Fruit fly (Drosophila melanogaster): ENCODE data around the gene IntS10.
A peak's percentile ranks its signal among the peaks of the same experiment; 100 is the strongest.

The IntS10 gene

dm6 chr3L:3787595-3788151 is 18.8 kb upstream of the IntS10 start (continued):
- TF ChIP-seq Eip75B (GFP tag; optimal IDR thresholded peaks at IDR 0.05) (peak; percentile 22), vri (GFP tag; optimal IDR thresholded peaks at IDR 0.05) (peak; percentile 61), Eip93F (GFP tag; optimal IDR thresholded peaks at IDR 0.05) (no peak), net (GFP tag; optimal IDR thresholded peaks at IDR 0.05) (peak; percentile 73), CG1621 (tag; optimal IDR thresholded peaks at IDR 0.05) (peak; percentile 17), dsx (GFP tag; optimal IDR thresholded peaks at IDR 0.05; ENCODE audit: poor library complexity, severe bottlenecking) (peak; percentile 62), CG34406 (GFP tag; optimal IDR thresholded peaks at IDR 0.05) (peak; percentile 26), CG6808 (GFP tag; optimal IDR thresholded peaks at IDR 0.05) (peak; percentile 66)

DNA sequence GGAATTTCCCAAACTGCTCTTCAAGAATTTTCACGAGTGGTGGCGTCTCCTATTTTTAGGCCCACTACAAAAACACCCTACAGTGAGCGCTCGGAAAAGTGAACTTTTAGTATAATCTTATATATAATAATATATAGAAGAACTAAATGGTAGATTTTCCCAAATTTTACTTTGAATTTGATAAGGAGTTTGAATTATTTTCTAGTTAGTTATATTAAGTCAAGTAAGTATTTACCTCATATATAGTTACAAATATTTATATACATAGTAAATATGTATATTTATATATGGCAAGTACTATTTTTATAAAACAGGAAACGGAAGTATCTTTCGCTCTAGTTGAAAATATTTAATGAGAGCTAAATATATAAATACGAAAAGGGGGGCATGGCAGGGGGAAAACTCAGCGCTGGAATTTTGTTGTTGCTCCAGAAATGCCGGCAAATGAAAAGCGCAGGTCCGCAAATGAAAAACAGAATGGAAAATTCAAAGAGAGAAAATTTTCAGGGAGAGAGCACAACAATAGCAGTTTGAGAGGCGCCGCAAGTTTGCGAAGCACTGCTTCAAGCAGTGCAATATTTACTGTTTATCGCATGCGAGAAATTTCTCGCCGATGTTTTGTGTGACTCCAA is 17.6 kb upstream of the IntS10 start:
- TF ChIP-seq Sox14 (GFP tag; optimal IDR thresholded peaks at IDR 0.05) (no peak), CG8319 (GFP tag; optimal IDR thresholded peaks at IDR 0.05) (no peak), CG8119 (GFP tag; IDR thresholded peaks at IDR 0.05) (no peak), CG11294 (GFP tag; IDR thresholded peaks at IDR 0.05) (no peak), Lpt (GFP tag; optimal IDR thresholded peaks at IDR 0.05) (no peak), CG6792 (GFP tag; optimal IDR thresholded peaks at IDR 0.05) (no peak), Eip75B (GFP tag; optimal IDR thresholded peaks at IDR 0.05) (no peak), dsx (GFP tag; optimal IDR thresholded peaks at IDR 0.05; ENCODE audit: poor library complexity, severe bottlenecking) (no peak), Eip93F (GFP tag; optimal IDR thresholded peaks at IDR 0.05) (no peak), CG3032 (tag; optimal IDR thresholded peaks at IDR 0.05) (no peak), Hr4 (GFP tag; optimal IDR thresholded peaks at IDR 0.05) (no peak), CG6276 (GFP tag; optimal IDR thresholded peaks at IDR 0.05) (peak; percentile 8), fd59A (GFP tag; optimal IDR thresholded peaks at IDR 0.05) (no peak), fkh (GFP tag; optimal IDR thresholded peaks at IDR 0.05) (peak; percentile 36), CG3919 (GFP tag; optimal IDR thresholded peaks at IDR 0.05) (no peak), Smox (GFP tag; optimal IDR thresholded peaks at IDR 0.05) (no peak), spab (GFP tag; optimal IDR thresholded peaks at IDR 0.05) (no peak), Hr38 (GFP tag; optimal IDR thresholded peaks at IDR 0.05) (no peak), OdsH (GFP tag; optimal IDR thresholded peaks at IDR 0.05) (peak; percentile 2), Ets96B (tag; optimal IDR thresholded peaks at IDR 0.05) (no peak), Hr39 (GFP tag; optimal IDR thresholded peaks at IDR 0.05) (no peak), eg (GFP tag; IDR thresholded peaks at IDR 0.05) (peak; percentile 34; the same call in 1 of the 3 replicates), CG10669 (GFP tag; optimal IDR thresholded peaks at IDR 0.05) (no peak), vri (GFP tag; optimal IDR thresholded peaks at IDR 0.05) (no peak), Blimp-1 (GFP tag; optimal IDR thresholded peaks at IDR 0.05) (no peak), CG16779 (tag; optimal IDR thresholded peaks at IDR 0.05) (no peak), pdm3 (GFP tag; optimal IDR thresholded peaks at IDR 0.05) (no peak), esn (GFP tag; optimal IDR thresholded peaks at IDR 0.05) (no peak), Met (GFP tag; optimal IDR thresholded peaks at IDR 0.05) (no peak), dac (GFP tag; optimal IDR thresholded peaks at IDR 0.05) (no peak), Eip78C (GFP tag) (peak; percentile 62), CG31627 (GFP tag; optimal IDR thresholded peaks at IDR 0.05) (no peak)

DNA sequence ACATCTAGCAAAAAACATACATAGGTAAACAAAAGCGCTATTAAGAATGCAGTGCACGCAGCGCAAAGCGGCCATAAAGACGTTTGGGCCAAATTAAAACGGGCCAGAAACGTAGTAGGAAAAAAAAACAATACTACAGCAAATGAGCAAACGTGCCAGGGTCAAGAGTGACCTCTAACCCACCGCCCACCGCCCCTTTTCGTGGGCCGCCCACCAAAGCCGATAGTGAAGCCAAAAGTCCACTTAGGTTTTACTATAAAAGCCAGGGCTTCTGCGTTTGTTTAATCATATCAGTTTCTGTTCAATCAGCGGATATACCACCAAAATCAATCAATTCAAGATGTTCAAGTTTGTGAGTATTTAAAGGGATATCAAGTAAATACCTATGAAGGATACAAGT is 16.0 kb upstream of the IntS10 start, which contains the start of gene CG32266:
Gene CG32266 (plus strand): TSS at position 301 of the 400 bp plus-strand sequence.
- no peak for TF ChIP-seq Ets21C (GFP tag; optimal IDR thresholded peaks at IDR 0.05)
- no peak for TF ChIP-seq Sox14 (GFP tag; optimal IDR thresholded peaks at IDR 0.05)

Measured in whole organism, prepupa.